Worm (Caenorhabditis elegans): ENCODE results near the gene F55C9.3.
"Not testable (repeated sequence)": the region's sequence is repeated elsewhere in the genome, so short reads cannot be mapped to it uniquely, and the experiment has no call there.

The F55C9.3 gene

ce11 chrV:19320385-19320784 is 32.4 kb upstream of the F55C9.3 start, which contains the start of gene sdz-6:
TSS of gene sdz-6 (plus strand) at chrV:19320613.
- TF ChIP-seq cnd-1 (tag; optimal IDR thresholded peaks at IDR 0.05) (no peak), ces-1 (GFP tag; optimal IDR thresholded peaks at IDR 0.05) (no peak), lin-13 (tag; optimal IDR thresholded peaks at IDR 0.05) (no peak), M03D4.4 (tag; optimal IDR thresholded peaks at IDR 0.05) (no peak), unc-62 (GFP tag; optimal IDR thresholded peaks at IDR 0.05) (no peak), bed-3 (GFP tag; optimal IDR thresholded peaks at IDR 0.05) (no peak), flh-1 (GFP tag; optimal IDR thresholded peaks at IDR 0.05) (no peak), nhr-76 (tag; optimal IDR thresholded peaks at IDR 0.05) (no peak), hlh-1 (tag; optimal IDR thresholded peaks at IDR 0.05) (no peak)

ce11 chrV:19319460-19319995 is 31.6 kb upstream of the F55C9.3 start, which contains the start of gene C43D7.7:
TSS of gene C43D7.7 (minus strand) at chrV:19319510.
- TF ChIP-seq snpc-4 (tag; optimal IDR thresholded peaks at IDR 0.05) (no peak), ceh-39 (tag; optimal IDR thresholded peaks at IDR 0.05) (no peak), lsy-2 (tag; optimal IDR thresholded peaks at IDR 0.05) (no peak), mls-2 (tag; optimal IDR thresholded peaks at IDR 0.05) (no peak), cnd-1 (tag; optimal IDR thresholded peaks at IDR 0.05) (no peak), lin-32 (GFP tag; optimal IDR thresholded peaks at IDR 0.05) (no peak), unc-120 (tag; optimal IDR thresholded peaks at IDR 0.05; ENCODE audit: poor library complexity, severe bottlenecking) (no peak)

ce11 chrV:19317058-19317457 is 29.1 kb upstream of the F55C9.3 start, which contains the start of gene srh-208:
TSS of gene srh-208 (plus strand) at chrV:19317358.
- TF ChIP-seq hlh-1 (tag; optimal IDR thresholded peaks at IDR 0.05); ztf-11 (tag; optimal IDR thresholded peaks at IDR 0.05); lin-32 (GFP tag; optimal IDR thresholded peaks at IDR 0.05): not testable (repeated sequence)

ce11 chrV:19312975-19313374 is 25.0 kb upstream of the F55C9.3 start, which contains the start of gene fbxb-64:
TSS of gene fbxb-64 (plus strand) at chrV:19313275.
- TF ChIP-seq nhr-2 (tag; optimal IDR thresholded peaks at IDR 0.05) (no peak), lsy-2 (tag; optimal IDR thresholded peaks at IDR 0.05) (no peak), pha-4 (tag; optimal IDR thresholded peaks at IDR 0.05) (no peak), ceh-83 (GFP tag; optimal IDR thresholded peaks at IDR 0.05) (no peak), mep-1 (tag; optimal IDR thresholded peaks at IDR 0.05) (no peak)

- no peak for TF ChIP-seq unc-39 (tag; optimal IDR thresholded peaks at IDR 0.05)
These were observed 23.4 kb upstream of the F55C9.3 start, which contains the start of gene C43D7.8 for ce11 chrV:19311391-19311790. TSS of gene C43D7.8 (minus strand) at chrV:19311491.

ce11 chrV:19309591-19309990 is 21.6 kb upstream of the F55C9.3 start, which contains the start of gene F55C9.11:
TSS of gene F55C9.11 (minus strand) at chrV:19309691.
- TF ChIP-seq bed-3 (GFP tag; optimal IDR thresholded peaks at IDR 0.05) (no peak), unc-62 (GFP tag; optimal IDR thresholded peaks at IDR 0.05) (no peak), sptf-1 (tag; optimal IDR thresholded peaks at IDR 0.05) (no peak), ceh-43 (GFP tag; optimal IDR thresholded peaks at IDR 0.05) (no peak), snpc-4 (tag; optimal IDR thresholded peaks at IDR 0.05) (no peak), sem-2 (GFP tag; optimal IDR thresholded peaks at IDR 0.05) (no peak), unc-39 (tag; optimal IDR thresholded peaks at IDR 0.05) (no peak), tbx-8 (GFP tag; optimal IDR thresholded peaks at IDR 0.05) (no peak), lsy-2 (tag; optimal IDR thresholded peaks at IDR 0.05) (no peak), elt-3 (tag; optimal IDR thresholded peaks at IDR 0.05) (no peak), ham-2 (GFP tag; optimal IDR thresholded peaks at IDR 0.05) (no peak), hlh-1 (tag; optimal IDR thresholded peaks at IDR 0.05) (no peak), ceh-39 (tag; optimal IDR thresholded peaks at IDR 0.05) (no peak), nhr-76 (tag; optimal IDR thresholded peaks at IDR 0.05) (no peak), nhr-237 (tag; optimal IDR thresholded peaks at IDR 0.05) (no peak), lin-32 (GFP tag; optimal IDR thresholded peaks at IDR 0.05) (no peak), M03D4.4 (tag; optimal IDR thresholded peaks at IDR 0.05) (no peak), nhr-12 (tag; optimal IDR thresholded peaks at IDR 0.05) (no peak), nhr-2 (tag; optimal IDR thresholded peaks at IDR 0.05) (no peak), lin-13 (tag; optimal IDR thresholded peaks at IDR 0.05) (no peak)

All from whole organism, mixed stage, embryonic.